Fruit fly (Drosophila melanogaster) whole organism, embryonic: ENCODE results near the gene CheB38b.

Experiments
- CG10543 ChIP-seq: fragments of 200-800 bp; sonication (Bioruptor generic); optimal IDR thresholded peaks from 3 replicates; lab custom pipeline; 2017; ENCODE audit warnings: missing biosample characterization, mild to moderate bottlenecking, missing genetic modification characterization, moderate library complexity
- CG11695 ChIP-seq: fragments of 200-800 bp; sonication (Bioruptor generic); IDR thresholded peaks from 3 replicates; pipeline ENCODE4 v1.3.6; 2022; ENCODE audit warnings: missing biosample characterization, missing genetic modification characterization
- CG11696 ChIP-seq: fragments of 200-800 bp; sonication (Bioruptor generic); IDR thresholded peaks from 2 replicates; pipeline ENCODE4 v1.3.6; 2022; ENCODE audit warnings: missing biosample characterization, missing genetic modification characterization
- CG12155 ChIP-seq: fragments of 200-800 bp; sonication (Bioruptor generic); optimal IDR thresholded peaks from 3 replicates; lab custom pipeline; 2016; ENCODE audit warnings: missing biosample characterization, missing genetic modification characterization
- CG13287 ChIP-seq: fragments of 200-800 bp; sonication (Bioruptor generic); IDR thresholded peaks from 2 replicates; pipeline ENCODE4 v1.3.6; 2022; ENCODE audit warnings: missing biosample characterization, missing genetic modification characterization; ENCODE audit not compliant: partially characterized antibody
- CG13424 ChIP-seq: fragments of 200-800 bp; sonication (Bioruptor generic); optimal IDR thresholded peaks from 2 replicates; lab custom pipeline; 2019; ENCODE audit warnings: missing biosample characterization, mild to moderate bottlenecking, missing genetic modification characterization, moderate library complexity
- CG13894 ChIP-seq: fragments of 200-800 bp; sonication (Bioruptor generic); optimal IDR thresholded peaks from 3 replicates; lab custom pipeline; 2018; ENCODE audit warnings: missing biosample characterization, mild to moderate bottlenecking, missing genetic modification characterization, moderate library complexity
- CG15269 ChIP-seq: fragments of 200-800 bp; sonication (Bioruptor generic); optimal IDR thresholded peaks from 2 replicates; lab custom pipeline; 2018; ENCODE audit warnings: missing biosample characterization, mild to moderate bottlenecking, missing genetic modification characterization, moderate library complexity
- CG2120 ChIP-seq: fragments of 200-800 bp; sonication (Bioruptor generic); optimal IDR thresholded peaks from 3 replicates; lab custom pipeline; 2016; ENCODE audit warnings: missing biosample characterization, missing genetic modification characterization
- CG2678 ChIP-seq: fragments of 200-800 bp; sonication (Bioruptor generic); optimal IDR thresholded peaks from 3 replicates; lab custom pipeline; 2019; ENCODE audit warnings: missing biosample characterization, mild to moderate bottlenecking, missing genetic modification characterization, moderate library complexity
- CG32532 ChIP-seq: fragments of 200-800 bp; sonication (Bioruptor generic); IDR thresholded peaks from 2 replicates; pipeline ENCODE4 v1.3.6; 2022; ENCODE audit warnings: missing biosample characterization, missing genetic modification characterization
- CG43689 ChIP-seq: fragments of 200-800 bp; sonication (Bioruptor generic); IDR thresholded peaks from 2 replicates; pipeline ENCODE4 v1.3.6; 2022; ENCODE audit warnings: missing biosample characterization, missing genetic modification characterization
- CG7357 ChIP-seq: fragments of 200-800 bp; sonication (Bioruptor generic); IDR thresholded peaks from 3 replicates; pipeline ENCODE4 v1.3.6; 2022; ENCODE audit warnings: missing biosample characterization, missing genetic modification characterization
- CG7839 ChIP-seq: fragments of 200-800 bp; sonication (Bioruptor generic); optimal IDR thresholded peaks from 3 replicates; lab custom pipeline; 2018; ENCODE audit warnings: missing biosample characterization, mild to moderate bottlenecking, missing genetic modification characterization, moderate library complexity
- CG9817 ChIP-seq: fragments of 200-800 bp; sonication (Bioruptor generic); optimal IDR thresholded peaks from 2 replicates; lab custom pipeline; 2018; ENCODE audit warnings: missing biosample characterization, mild to moderate bottlenecking, missing genetic modification characterization, moderate library complexity
- CG9932 ChIP-seq: fragments of 200-800 bp; sonication (Bioruptor generic); IDR thresholded peaks from 2 replicates; pipeline ENCODE4 v1.3.6; 2022; ENCODE audit warnings: missing biosample characterization, missing genetic modification characterization
- Fer1 ChIP-seq: fragments of 200-800 bp; sonication (Bioruptor generic); optimal IDR thresholded peaks from 2 replicates; lab custom pipeline; 2017; ENCODE audit warnings: missing biosample characterization, mild to moderate bottlenecking, missing genetic modification characterization
- Gug ChIP-seq: fragments of 200-800 bp; sonication (Bioruptor generic); IDR thresholded peaks from 4 replicates; pipeline ENCODE4 v1.3.6; 2022; ENCODE audit warnings: missing biosample characterization, missing genetic modification characterization
- Med ChIP-seq: fragments of 200-800 bp; sonication (Bioruptor generic); peaks from one replicate; lab custom pipeline; 2016; ENCODE audit warnings: missing biosample characterization, missing genetic modification characterization, mild to moderate bottlenecking, inconsistent platforms, moderate library complexity
- Nf-YC ChIP-seq: fragments of 200-800 bp; optimal IDR thresholded peaks from 3 replicates; lab custom pipeline; 2019; ENCODE audit warnings: missing biosample characterization, mild to moderate bottlenecking, missing genetic modification characterization, moderate library complexity
- NfI ChIP-seq: fragments of 200-800 bp; sonication (Bioruptor generic); optimal IDR thresholded peaks from 3 replicates; lab custom pipeline; 2018; ENCODE audit warnings: missing biosample characterization, mild to moderate bottlenecking, missing genetic modification characterization, moderate library complexity
- Pdp1 ChIP-seq, 2 experiments: fragments of 200-800 bp; sonication (Bioruptor generic); optimal IDR thresholded peaks; 3 replicates each; lab custom pipeline; 2016; ENCODE audit warnings: missing biosample characterization in 2 of 2, missing genetic modification characterization in 2 of 2, mild to moderate bottlenecking in 1 of 2, moderate library complexity in 1 of 2
- Ptx1 ChIP-seq: fragments of 200-800 bp; sonication (Bioruptor generic); IDR thresholded peaks from 2 replicates; pipeline ENCODE4 v1.3.6; 2022; ENCODE audit warnings: missing biosample characterization, missing genetic modification characterization
- Side ChIP-seq: fragments of 200-800 bp; sonication (Bioruptor generic); optimal IDR thresholded peaks from 2 replicates; lab custom pipeline; 2016; ENCODE audit warnings: missing biosample characterization, missing genetic modification characterization
- ash1 ChIP-seq: fragments of 200-800 bp; sonication (Bioruptor generic); optimal IDR thresholded peaks from 2 replicates; lab custom pipeline; 2018; ENCODE audit warnings: missing biosample characterization, mild to moderate bottlenecking, missing genetic modification characterization
- bcd ChIP-seq: fragments of 200-800 bp; sonication (Bioruptor generic); optimal IDR thresholded peaks from 2 replicates; lab custom pipeline; 2017; ENCODE audit warnings: missing biosample characterization, mild to moderate bottlenecking, missing genetic modification characterization
- cato ChIP-seq: fragments of 200-800 bp; sonication (Bioruptor generic); optimal IDR thresholded peaks from 2 replicates; lab custom pipeline; 2016; ENCODE audit warnings: missing biosample characterization, missing genetic modification characterization, borderline replicate concordance
- crp ChIP-seq, 2 experiments: fragments of 200-800 bp; sonication (Bioruptor generic); optimal IDR thresholded peaks; 2 replicates in 1 of 2; 3 replicates in 1 of 2; lab custom pipeline; 2017; ENCODE audit warnings: missing biosample characterization in 2 of 2, missing genetic modification characterization in 2 of 2, mild to moderate bottlenecking in 1 of 2, moderate library complexity in 1 of 2
- da ChIP-seq: fragments of 200-800 bp; sonication (Bioruptor generic); optimal IDR thresholded peaks from 2 replicates; lab custom pipeline; 2016; ENCODE audit warnings: missing biosample characterization, missing genetic modification characterization
- dysf ChIP-seq: fragments of 200-800 bp; sonication (Bioruptor generic); IDR thresholded peaks from 3 replicates; pipeline ENCODE4 v1.3.6; 2022; ENCODE audit warnings: missing biosample characterization, missing genetic modification characterization
- exex ChIP-seq: fragments of 200-800 bp; sonication (Bioruptor generic); optimal IDR thresholded peaks from 4 replicates; lab custom pipeline; 2018; ENCODE audit warnings: missing biosample characterization, mild to moderate bottlenecking, missing genetic modification characterization, moderate library complexity
- fd3F ChIP-seq: fragments of 200-800 bp; sonication (Bioruptor generic); optimal IDR thresholded peaks from 2 replicates; lab custom pipeline; 2018; ENCODE audit warnings: missing biosample characterization, mild to moderate bottlenecking, missing genetic modification characterization, moderate library complexity
- grau ChIP-seq: fragments of 200-800 bp; optimal IDR thresholded peaks from 3 replicates; lab custom pipeline; 2019; ENCODE audit warnings: missing biosample characterization, mild to moderate bottlenecking, missing genetic modification characterization, moderate library complexity
- jigr1 ChIP-seq: fragments of 200-800 bp; sonication (Bioruptor generic); IDR thresholded peaks from 3 replicates; pipeline ENCODE4 v1.3.6; 2022; ENCODE audit warnings: missing biosample characterization, missing genetic modification characterization
- lab ChIP-seq: fragments of 200-800 bp; sonication (Bioruptor generic); optimal IDR thresholded peaks from 3 replicates; lab custom pipeline; 2017; ENCODE audit warnings: missing biosample characterization, missing genetic modification characterization, mild to moderate bottlenecking, moderate library complexity, missing genetic modification reagents
- mam ChIP-seq: fragments of 200-800 bp; sonication (Bioruptor generic); optimal IDR thresholded peaks from 3 replicates; lab custom pipeline; 2016; ENCODE audit warnings: missing biosample characterization, missing genetic modification characterization
- row ChIP-seq: fragments of 200-800 bp; sonication (Bioruptor generic); IDR thresholded peaks from 3 replicates; pipeline ENCODE4 v1.3.6; 2022; ENCODE audit warnings: missing biosample characterization, missing genetic modification characterization
- slou ChIP-seq: fragments of 200-800 bp; sonication (Bioruptor generic); optimal IDR thresholded peaks from 3 replicates; lab custom pipeline; 2016; ENCODE audit warnings: missing biosample characterization, missing genetic modification characterization
- so ChIP-seq: fragments of 200-800 bp; sonication (Bioruptor generic); IDR thresholded peaks from 3 replicates; pipeline ENCODE4 v1.3.6; 2022; ENCODE audit warnings: missing biosample characterization, missing genetic modification characterization
- sob ChIP-seq: fragments of 200-800 bp; sonication (Bioruptor generic); IDR thresholded peaks from 2 replicates; pipeline ENCODE4 v1.3.6; 2022; ENCODE audit warnings: missing biosample characterization, missing genetic modification characterization
- sug ChIP-seq: fragments of 200-800 bp; optimal IDR thresholded peaks from 2 replicates; lab custom pipeline; 2019; ENCODE audit warnings: missing biosample characterization, mild to moderate bottlenecking, missing genetic modification characterization, moderate library complexity
- ttk ChIP-seq: fragments of 200-800 bp; sonication (Bioruptor generic); IDR thresholded peaks from 2 replicates; pipeline ENCODE4 v2.1.2; 2022; ENCODE audit warnings: missing biosample characterization, missing genetic modification characterization
- vvl ChIP-seq: fragments of 200-800 bp; sonication (Bioruptor generic); IDR thresholded peaks from 2 replicates; pipeline ENCODE4 v1.3.6; 2022; ENCODE audit warnings: missing biosample characterization, missing genetic modification characterization

Gene CheB38b

dm6 chr2L:20829755-20830396 is 12.8 kb upstream of the CheB38b start (continued):
- TF ChIP-seq CG2678 (peak; percentile 48), jigr1 (GFP tag; lab: Robert Waterston, UW) (no peak), CG13424 (tag; lab: Kevin White, UChicago) (peak; percentile 30), cato (GFP tag; lab: Kevin White, UChicago) (no peak), NfI (GFP tag; lab: Kevin White, UChicago) (peak; percentile 17), exex (tag; lab: Kevin White, UChicago) (peak; percentile 17), CG2120 (GFP tag; lab: Kevin White, UChicago) (peak; percentile 9), CG13894 (tag; lab: Kevin White, UChicago) (peak; percentile 18), Side (GFP tag; lab: Kevin White, UChicago) (no peak), row (GFP tag; lab: Robert Waterston, UW) (peak; percentile 61), fd3F (GFP tag; lab: Kevin White, UChicago) (peak; percentile 4), sob (GFP tag; lab: Robert Waterston, UW) (peak; percentile 9; the same call in 1 of the 2 replicates), Gug (GFP tag; lab: Robert Waterston, UW) (no peak), bcd (peak; percentile 4), ttk (GFP tag; lab: Robert Waterston, UW) (no peak), ash1 (GFP tag; lab: Kevin White, UChicago) (no peak), vvl (GFP tag; lab: Robert Waterston, UW) (0 out of 2 replicates have a peak, but pooled peaks have one; percentile 33), CG11695 (0 out of 3 replicates have a peak, but pooled peaks have one; percentile 9), Nf-YC (tag; lab: Kevin White, UChicago) (peak; percentile 14), Pdp1 (GFP tag; optimal IDR thresholded peaks at IDR 0.05; lab: Kevin White, UChicago) (no peak), CG10543 (GFP tag; lab: Kevin White, UChicago) (peak; percentile 14), Ptx1 (GFP tag; lab: Robert Waterston, UW) (0 out of 2 replicates have a peak, but pooled peaks have one; percentile 16), grau (tag; lab: Kevin White, UChicago) (peak; percentile 4), CG43689 (no peak), CG15269 (tag; lab: Kevin White, UChicago) (peak; percentile 5), lab (GFP tag; lab: Kevin White, UChicago) (peak; percentile 39), CG9932 (GFP tag; lab: Robert Waterston, UW) (peak; percentile 27), sug (tag; lab: Kevin White, UChicago) (peak; percentile 26), CG7357 (GFP tag; lab: Robert Waterston, UW) (no peak), slou (GFP tag; lab: Kevin White, UChicago) (no peak), da (GFP tag; lab: Kevin White, UChicago) (no peak), crp (GFP tag; optimal IDR thresholded peaks at IDR 0.05; lab: Kevin White, UChicago) (peak in 1 of 2 experiments; percentile 77), Med (GFP tag; lab: Kevin White, UChicago) (peak; percentile 39), CG13287 (GFP tag; lab: Robert Waterston, UW) (peak; percentile 18; the same call in 1 of the 2 replicates), Fer1 (GFP tag; lab: Kevin White, UChicago) (peak; percentile 33), CG12155 (no peak), so (0 out of 3 replicates have a peak, but pooled peaks have one; percentile 42), dysf (peak; percentile 13; the same call in 1 of the 3 replicates), CG11696 (GFP tag; lab: Robert Waterston, UW) (no peak), mam (GFP tag; lab: Kevin White, UChicago) (no peak), CG32532 (peak; percentile 22; the same call in 1 of the 2 replicates), CG9817 (tag; lab: Kevin White, UChicago) (peak; percentile 26), CG7839 (peak; percentile 3)
